Worm (Caenorhabditis elegans): Measurements from ENCODE around the gene W02F12.4.

The W02F12.4 gene

DNA sequence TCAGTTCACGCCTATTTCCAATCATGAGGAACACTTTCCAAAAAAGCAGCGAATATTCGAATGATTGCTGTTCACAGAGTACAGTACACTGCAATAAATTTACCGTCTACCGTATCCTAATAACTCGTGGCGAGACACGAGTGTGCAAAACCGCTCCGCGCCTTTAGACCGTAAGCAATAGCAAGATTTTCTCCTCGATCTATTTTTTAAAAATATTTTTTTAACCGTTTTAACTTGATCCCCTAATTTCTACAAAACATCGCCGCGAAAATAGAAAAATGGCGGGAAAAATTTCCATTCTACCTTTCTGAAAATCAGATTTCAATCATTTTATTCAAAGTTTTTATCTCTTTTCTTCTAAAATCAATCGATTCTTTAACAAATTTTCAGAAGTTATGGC lies 4.0 kb downstream of the W02F12.4 start, which contains the start of gene era-1:
Gene era-1, plus strand, starts transcription at position 366 of the 400 bp plus-strand sequence.
- TF ChIP-seq dmd-6 (GFP tag; IDR thresholded peaks at IDR 0.05): no peak
- TF ChIP-seq nhr-77 (tag; optimal IDR thresholded peaks at IDR 0.05): no peak
- no peak for TF ChIP-seq lim-7 (GFP tag; IDR thresholded peaks at IDR 0.05)
- no peak for TF ChIP-seq nhr-48 (tag; optimal IDR thresholded peaks at IDR 0.05)
- no peak for TF ChIP-seq lin-15B (tag; optimal IDR thresholded peaks at IDR 0.05)
- TF ChIP-seq daf-16 (GFP tag; optimal IDR thresholded peaks at IDR 0.05): no peak
- no peak for TF ChIP-seq daf-16 (tag; optimal IDR thresholded peaks at IDR 0.05)
- TF ChIP-seq F37D6.2 (tag; optimal IDR thresholded peaks at IDR 0.05): no peak
- no peak for TF ChIP-seq F10B5.3 (tag; optimal IDR thresholded peaks at IDR 0.05)
- TF ChIP-seq Y48G9A.11 (GFP tag; IDR thresholded peaks at IDR 0.05): 0 out of 2 replicates have a peak, but pooled peaks have one; percentile 32

- no peak for TF ChIP-seq lin-1 (GFP tag; IDR thresholded peaks at IDR 0.05)
- no peak for TF ChIP-seq pha-4 (GFP tag; IDR thresholded peaks at IDR 0.05)
- TF ChIP-seq pha-4 (tag; optimal IDR thresholded peaks at IDR 0.05): no peak
- no peak for TF ChIP-seq F10B5.3 (tag; optimal IDR thresholded peaks at IDR 0.05)
- no peak for TF ChIP-seq ceh-82 (tag; optimal IDR thresholded peaks at IDR 0.05)
- no peak for TF ChIP-seq ztf-7 (tag; optimal IDR thresholded peaks at IDR 0.05)
- no peak for TF ChIP-seq Y48G9A.11 (GFP tag; IDR thresholded peaks at IDR 0.05)
- TF ChIP-seq mxl-3 (GFP tag; optimal IDR thresholded peaks at IDR 0.05): peak; percentile 14
- no peak for TF ChIP-seq ctbp-1 (GFP tag; IDR thresholded peaks at IDR 0.05)
Measured at ce11 chrV:6699833-6700232, 6.9 kb downstream of the W02F12.4 start.

- TF ChIP-seq egl-43 (GFP tag; IDR thresholded peaks at IDR 0.05): no peak
- no peak for TF ChIP-seq spr-3 (GFP tag; optimal IDR thresholded peaks at IDR 0.05)
- no peak for TF ChIP-seq unc-62 (GFP tag; optimal IDR thresholded peaks at IDR 0.05 in 1 of 2)
- TF ChIP-seq unc-62 (tag; optimal IDR thresholded peaks at IDR 0.05): no peak
- no peak for TF ChIP-seq egl-27 (tag; optimal IDR thresholded peaks at IDR 0.05)
- no peak for TF ChIP-seq aha-1 (tag)
- no peak for TF ChIP-seq nhr-11 (tag; optimal IDR thresholded peaks at IDR 0.05)
- peak; percentile 99 for TF ChIP-seq nhr-28 (tag; optimal IDR thresholded peaks at IDR 0.05)
- no peak for TF ChIP-seq mdt-29 (GFP tag; IDR thresholded peaks at IDR 0.05)
Measured at ce11 chrV:6699021-6699420, 7.7 kb downstream of the W02F12.4 start.

DNA sequence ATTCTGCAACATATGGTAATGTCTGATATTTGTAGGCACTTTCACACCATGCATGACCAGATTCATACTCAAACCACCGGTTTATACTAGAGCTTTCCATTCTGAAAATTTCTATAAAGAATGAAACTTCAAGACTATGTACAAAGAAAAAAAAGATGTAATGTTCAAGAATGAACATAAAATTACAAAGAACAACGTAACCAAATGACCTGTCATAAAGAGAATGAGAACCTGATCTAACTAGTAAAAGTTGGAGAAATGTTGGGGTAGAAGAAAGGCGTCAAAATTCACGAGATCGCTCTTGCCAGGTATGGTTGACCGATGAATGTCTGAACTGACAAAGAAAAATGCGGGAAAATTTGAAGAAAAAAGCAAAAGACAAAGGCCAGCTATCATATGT lies 9.2 kb downstream of the W02F12.4 start, which contains the start of gene W02F12.2:
Gene W02F12.2, minus strand, starts transcription at position 101 of the 400 bp plus-strand sequence.
- no peak for TF ChIP-seq snpc-1.2 (GFP tag; IDR thresholded peaks at IDR 0.05)
- TF ChIP-seq lin-15B (tag; optimal IDR thresholded peaks at IDR 0.05): no peak
- no peak for TF ChIP-seq ZK337.2 (GFP tag; IDR thresholded peaks at IDR 0.05)
- TF ChIP-seq tra-1 (GFP tag; IDR thresholded peaks at IDR 0.05): no peak
- TF ChIP-seq hlh-30 (tag; optimal IDR thresholded peaks at IDR 0.05; ENCODE audit: insufficient read depth): peak; percentile 27
- TF ChIP-seq gei-8 (GFP tag; optimal IDR thresholded peaks at IDR 0.05): no peak
- no peak for TF ChIP-seq ama-1 (optimal IDR thresholded peaks at IDR 0.05)

DNA sequence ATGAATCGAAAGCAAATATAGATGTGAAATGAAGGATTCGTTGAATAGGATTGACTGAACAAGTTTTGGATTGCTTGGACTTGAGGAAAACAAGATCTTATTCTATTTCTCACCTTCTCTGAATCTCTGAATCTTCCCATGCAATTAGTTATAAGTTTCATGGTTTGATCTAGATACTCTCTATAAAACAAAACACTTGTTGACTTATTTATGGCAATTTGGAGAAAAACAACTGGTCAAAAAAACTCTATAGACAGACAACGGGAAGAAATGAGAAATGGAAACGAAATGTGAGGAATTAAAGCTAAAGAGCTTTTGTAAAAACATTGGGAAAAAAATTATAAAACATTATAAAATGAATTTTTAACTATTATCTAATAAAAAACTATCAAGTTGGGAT lies 12.1 kb downstream of the W02F12.4 start, which contains the start of gene W02F12.8:
Gene W02F12.8, minus strand, starts transcription at position 101 of the 400 bp plus-strand sequence.
- TF ChIP-seq pha-4 (GFP tag; IDR thresholded peaks at IDR 0.05): no peak
- no peak for TF ChIP-seq pha-4 (tag; optimal IDR thresholded peaks at IDR 0.05)
- TF ChIP-seq nhr-28 (tag; optimal IDR thresholded peaks at IDR 0.05): peak; percentile 3

DNA sequence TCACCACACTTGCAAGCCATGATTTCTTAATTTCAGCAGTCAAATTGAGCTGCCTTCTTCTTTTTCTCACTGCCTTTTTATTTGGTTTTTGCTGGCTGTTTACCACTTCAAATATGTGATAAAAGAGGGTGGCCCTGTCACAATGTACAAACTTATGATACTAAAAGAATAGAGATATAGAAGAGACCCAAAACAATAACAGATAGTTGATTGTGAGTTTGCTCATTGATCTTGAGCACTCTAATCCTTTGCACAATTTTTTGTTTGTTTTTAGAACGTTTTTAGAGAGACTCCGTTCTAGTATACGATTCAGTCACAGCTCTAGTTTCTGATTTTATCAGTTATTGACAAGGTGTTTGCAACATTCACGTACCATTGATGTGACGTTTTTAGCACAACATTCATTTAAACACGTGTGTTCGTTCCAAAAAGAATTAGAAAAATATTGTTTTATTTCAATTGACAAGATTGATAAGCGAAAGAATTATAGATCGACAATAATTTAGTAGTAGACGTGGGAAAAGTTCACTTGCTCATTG lies 14.9 kb downstream of the W02F12.4 start, which contains the start of gene mtl-1:
Gene mtl-1, minus strand, starts transcription at position 51 of the 539 bp plus-strand sequence.
- TF ChIP-seq Y75B8A.6 (GFP tag; IDR thresholded peaks at IDR 0.05) (no peak), nhr-25 (tag; optimal IDR thresholded peaks at IDR 0.05; ENCODE audit: borderline replicate concordance, insufficient read depth) (no peak), ztf-7 (tag; optimal IDR thresholded peaks at IDR 0.05) (peak; percentile 2), F44E2.7 (GFP tag; IDR thresholded peaks at IDR 0.05) (no peak), nhr-77 (tag; optimal IDR thresholded peaks at IDR 0.05) (peak; percentile 41), nhr-102 (tag; optimal IDR thresholded peaks at IDR 0.05) (peak; percentile 11), nhr-237 (tag; optimal IDR thresholded peaks at IDR 0.05) (no peak), hlh-11 (tag; optimal IDR thresholded peaks at IDR 0.05) (peak; percentile 32), nhr-111 (GFP tag; optimal IDR thresholded peaks at IDR 0.05) (no peak), aha-1 (tag) (peak; percentile 55), dmd-9 (GFP tag; IDR thresholded peaks at IDR 0.05) (no peak), madf-5 (GFP tag; IDR thresholded peaks at IDR 0.05) (no peak), R02D3.7 (tag; optimal IDR thresholded peaks at IDR 0.05) (no peak), mxl-3 (GFP tag; optimal IDR thresholded peaks at IDR 0.05) (peak; percentile 11), mdt-29 (GFP tag; IDR thresholded peaks at IDR 0.05) (no peak), unc-130 (GFP tag; optimal IDR thresholded peaks at IDR 0.05) (no peak)

Data from whole organism, L4 larva.